Worm (Caenorhabditis elegans): ENCODE data around the gene C40H5.2.

The C40H5.2 gene

DNA sequence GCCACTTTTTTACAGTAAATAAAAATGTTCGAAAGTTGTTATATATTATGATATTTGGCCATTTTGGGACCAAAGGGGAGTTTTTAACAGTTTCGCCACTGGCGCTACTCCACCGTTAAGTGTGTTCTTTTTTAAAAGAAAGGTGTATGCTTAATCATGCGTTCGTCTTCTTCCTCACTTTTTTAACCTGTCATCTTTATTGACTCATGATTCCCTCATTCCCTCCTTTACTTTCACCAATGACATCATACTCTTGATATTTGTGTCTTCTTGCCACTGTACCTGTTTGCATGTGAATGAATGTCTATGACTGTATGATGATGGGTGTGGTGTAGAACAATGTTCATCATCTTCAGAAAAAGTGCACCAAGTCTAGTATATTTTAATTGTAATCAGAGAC, 44.7 kb downstream of the C40H5.2 start:
- TF ChIP-seq lsy-2 (tag; optimal IDR thresholded peaks at IDR 0.05): no peak
- TF ChIP-seq ama-1 (optimal IDR thresholded peaks at IDR 0.05): no peak
- no peak for TF ChIP-seq dmd-4 (tag; optimal IDR thresholded peaks at IDR 0.05)
- TF ChIP-seq nhr-12 (tag; optimal IDR thresholded peaks at IDR 0.05): no peak
- peak; percentile 79 for TF ChIP-seq fos-1 (tag; optimal IDR thresholded peaks at IDR 0.05)
- peak; percentile 36 for TF ChIP-seq sma-9 (GFP tag; optimal IDR thresholded peaks at IDR 0.05)
- TF ChIP-seq sma-9 (tag; optimal IDR thresholded peaks at IDR 0.05): no peak
- no peak for TF ChIP-seq elt-1 (tag; optimal IDR thresholded peaks at IDR 0.05)
- no peak for TF ChIP-seq nhr-25 (tag; optimal IDR thresholded peaks at IDR 0.05)
- TF ChIP-seq sma-3 (GFP tag; optimal IDR thresholded peaks at IDR 0.05): peak; percentile 25
- TF ChIP-seq F13H6.1 (tag; optimal IDR thresholded peaks at IDR 0.05): peak; percentile 0
- no peak for TF ChIP-seq nhr-23 (tag; optimal IDR thresholded peaks at IDR 0.05)
- no peak for TF ChIP-seq egl-27 (tag; optimal IDR thresholded peaks at IDR 0.05)
- TF ChIP-seq nhr-129 (tag; optimal IDR thresholded peaks at IDR 0.05): peak; percentile 10
- TF ChIP-seq ztf-1 (GFP tag; conservative IDR thresholded peaks at IDR 0.05): no peak
- peak; percentile 15 for TF ChIP-seq crh-2 (tag; optimal IDR thresholded peaks at IDR 0.05)

- no peak for TF ChIP-seq sem-4 (tag; optimal IDR thresholded peaks at IDR 0.05)
- no peak for TF ChIP-seq nhr-77 (tag; optimal IDR thresholded peaks at IDR 0.05)
- TF ChIP-seq nhr-6 (tag; optimal IDR thresholded peaks at IDR 0.05): peak; percentile 38
- peak; percentile 27 for TF ChIP-seq sma-9 (GFP tag; optimal IDR thresholded peaks at IDR 0.05)
- TF ChIP-seq sma-9 (tag; optimal IDR thresholded peaks at IDR 0.05): no peak
- peak; percentile 73 for TF ChIP-seq unc-55 (GFP tag; optimal IDR thresholded peaks at IDR 0.05)
- TF ChIP-seq mbf-1 (tag; optimal IDR thresholded peaks at IDR 0.05): no peak
- TF ChIP-seq sma-3 (GFP tag; optimal IDR thresholded peaks at IDR 0.05): peak; percentile 50
- no peak for TF ChIP-seq zag-1 (tag; optimal IDR thresholded peaks at IDR 0.05)
- TF ChIP-seq alr-1 (tag; optimal IDR thresholded peaks at IDR 0.05): no peak
- TF ChIP-seq ama-1 (optimal IDR thresholded peaks at IDR 0.05): peak; percentile 20
- TF ChIP-seq C34F6.9 (tag; optimal IDR thresholded peaks at IDR 0.05): peak; percentile 23
- no peak for TF ChIP-seq ZK546.5 (tag; optimal IDR thresholded peaks at IDR 0.05)
- peak in 1 of 2 experiments; percentile 40 for TF ChIP-seq lsy-2 (tag; optimal IDR thresholded peaks at IDR 0.05)
- peak; percentile 93 for TF ChIP-seq fos-1 (tag; optimal IDR thresholded peaks at IDR 0.05)
- TF ChIP-seq nhr-129 (tag; optimal IDR thresholded peaks at IDR 0.05): peak; percentile 40
- TF ChIP-seq crh-2 (tag; optimal IDR thresholded peaks at IDR 0.05): no peak
- TF ChIP-seq elt-1 (tag; optimal IDR thresholded peaks at IDR 0.05): no peak
- no peak for TF ChIP-seq egl-27 (tag; optimal IDR thresholded peaks at IDR 0.05)
- TF ChIP-seq F13H6.1 (tag; optimal IDR thresholded peaks at IDR 0.05): peak; percentile 71
Measured at ce11 chrX:11791364-11792221, 45.7 kb downstream of the C40H5.2 start.

DNA sequence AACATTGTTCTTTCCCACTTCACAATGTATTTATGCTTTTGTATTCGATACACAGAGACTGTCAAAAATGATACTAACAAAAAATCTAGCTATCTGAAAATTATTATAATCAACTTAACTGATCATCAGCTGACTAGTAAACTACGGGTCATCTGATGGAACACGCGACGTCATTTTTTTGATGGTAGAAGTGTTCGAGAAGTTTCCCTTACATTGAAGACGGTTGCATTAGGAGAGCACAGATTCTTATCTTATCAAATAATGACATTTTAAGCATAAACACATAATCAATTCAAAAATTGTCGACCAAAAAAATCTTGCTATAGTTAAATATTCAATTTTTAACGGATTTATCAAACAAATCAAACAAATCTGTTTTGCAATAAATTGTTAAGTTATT, 46.9 kb downstream of the C40H5.2 start:
- peak; percentile 35 for TF ChIP-seq sma-3 (GFP tag; optimal IDR thresholded peaks at IDR 0.05)
- no peak for TF ChIP-seq snpc-4 (tag; optimal IDR thresholded peaks at IDR 0.05)
- no peak for TF ChIP-seq nhr-6 (tag; optimal IDR thresholded peaks at IDR 0.05)
- no peak for TF ChIP-seq mdl-1 (tag; optimal IDR thresholded peaks at IDR 0.05)
- no peak for TF ChIP-seq peb-1 (tag; optimal IDR thresholded peaks at IDR 0.05)
- no peak for TF ChIP-seq nhr-77 (tag; optimal IDR thresholded peaks at IDR 0.05)
- TF ChIP-seq Y55F3AM.14 (GFP tag; optimal IDR thresholded peaks at IDR 0.05): no peak
- no peak for TF ChIP-seq elt-1 (tag; optimal IDR thresholded peaks at IDR 0.05)
- TF ChIP-seq sma-9 (GFP tag; optimal IDR thresholded peaks at IDR 0.05): peak; percentile 65
- no peak for TF ChIP-seq sma-9 (tag; optimal IDR thresholded peaks at IDR 0.05)
- TF ChIP-seq alr-1 (tag; optimal IDR thresholded peaks at IDR 0.05): no peak
- peak; percentile 47 for TF ChIP-seq fos-1 (tag; optimal IDR thresholded peaks at IDR 0.05)
- TF ChIP-seq sem-4 (tag; optimal IDR thresholded peaks at IDR 0.05): no peak
- TF ChIP-seq blmp-1 (tag; optimal IDR thresholded peaks at IDR 0.05; ENCODE audit: insufficient read depth): no peak
- TF ChIP-seq elt-3 (tag; optimal IDR thresholded peaks at IDR 0.05): no peak
- TF ChIP-seq crh-2 (tag; optimal IDR thresholded peaks at IDR 0.05): peak; percentile 27
- peak; percentile 13 for TF ChIP-seq F13H6.1 (tag; optimal IDR thresholded peaks at IDR 0.05)
- TF ChIP-seq ztf-4 (tag; optimal IDR thresholded peaks at IDR 0.05): no peak
- no peak for TF ChIP-seq nhr-21 (tag; optimal IDR thresholded peaks at IDR 0.05)
- no peak for TF ChIP-seq lin-13 (GFP tag; optimal IDR thresholded peaks at IDR 0.05)

ce11 chrX:11798057-11798555, 52.2 kb downstream of the C40H5.2 start, which contains the start of gene rsd-3:
Gene rsd-3 (plus strand): TSS chrX:11798505.
- TF ChIP-seq nhr-10 (tag; optimal IDR thresholded peaks at IDR 0.05) (no peak), F13H6.1 (tag; optimal IDR thresholded peaks at IDR 0.05) (peak; percentile 83), unc-39 (tag; optimal IDR thresholded peaks at IDR 0.05) (no peak), mbf-1 (tag; optimal IDR thresholded peaks at IDR 0.05) (no peak), sma-3 (GFP tag; optimal IDR thresholded peaks at IDR 0.05) (peak; percentile 47), nhr-23 (tag; optimal IDR thresholded peaks at IDR 0.05) (no peak), unc-55 (GFP tag; optimal IDR thresholded peaks at IDR 0.05) (peak; percentile 47), snpc-4 (tag; optimal IDR thresholded peaks at IDR 0.05) (no peak), nhr-11 (tag; optimal IDR thresholded peaks at IDR 0.05) (no peak), elt-1 (tag; optimal IDR thresholded peaks at IDR 0.05) (no peak), egl-27 (tag; optimal IDR thresholded peaks at IDR 0.05) (peak; percentile 21), R02D3.7 (tag; optimal IDR thresholded peaks at IDR 0.05) (no peak), lsy-2 (tag; optimal IDR thresholded peaks at IDR 0.05) (peak in 1 of 2 experiments; percentile 44), elt-3 (tag; optimal IDR thresholded peaks at IDR 0.05) (no peak), ZK546.5 (tag; optimal IDR thresholded peaks at IDR 0.05) (no peak), ztf-4 (tag; optimal IDR thresholded peaks at IDR 0.05) (no peak), nhr-237 (tag; optimal IDR thresholded peaks at IDR 0.05) (no peak), nhr-21 (tag; optimal IDR thresholded peaks at IDR 0.05) (peak; percentile 8), gmeb-1 (tag; optimal IDR thresholded peaks at IDR 0.05) (peak; percentile 3), sma-9 (GFP tag; optimal IDR thresholded peaks at IDR 0.05) (peak; percentile 63), sma-9 (tag; optimal IDR thresholded peaks at IDR 0.05) (no peak), nhr-6 (tag; optimal IDR thresholded peaks at IDR 0.05) (no peak), unc-62 (GFP tag; optimal IDR thresholded peaks at IDR 0.05) (no peak), mdl-1 (tag; optimal IDR thresholded peaks at IDR 0.05) (peak in 1 of 2 experiments; percentile 20), nhr-129 (tag; optimal IDR thresholded peaks at IDR 0.05) (peak; percentile 39), C34F6.9 (tag; optimal IDR thresholded peaks at IDR 0.05) (peak; percentile 44)

Data from whole organism, L2 larva.